Fruit fly (Drosophila melanogaster) whole organism, embryonic: ENCODE results near the gene CtBP.

Source experiments
- Atf6 ChIP-seq: fragments of 200-800 bp; sonication (Bioruptor generic); IDR thresholded peaks from 2 replicates; pipeline ENCODE4 v1.3.6; 2022; ENCODE audit warnings: missing biosample characterization, missing genetic modification characterization
- B-H2 ChIP-seq: fragments of 200-800 bp; sonication (Bioruptor generic); optimal IDR thresholded peaks from 2 replicates; lab custom pipeline; 2018; ENCODE audit warnings: missing biosample characterization, mild to moderate bottlenecking, missing genetic modification characterization
- CG10147 ChIP-seq: fragments of 200-800 bp; sonication (Bioruptor generic); optimal IDR thresholded peaks from 2 replicates; lab custom pipeline; 2019; ENCODE audit warnings: missing biosample characterization, mild to moderate bottlenecking, missing genetic modification characterization, moderate library complexity
- CG11456 ChIP-seq: fragments of 200-800 bp; sonication (Bioruptor generic); IDR thresholded peaks from 3 replicates; pipeline ENCODE4 v1.3.6; 2022; ENCODE audit warnings: missing biosample characterization, missing genetic modification characterization
- CG12391 ChIP-seq: fragments of 200-800 bp; sonication (Bioruptor generic); optimal IDR thresholded peaks from 3 replicates; lab custom pipeline; 2018; ENCODE audit warnings: missing biosample characterization, mild to moderate bottlenecking, missing genetic modification characterization, moderate library complexity
- CG12744 ChIP-seq: fragments of 200-800 bp; sonication (Bioruptor generic); optimal IDR thresholded peaks from 2 replicates; lab custom pipeline; 2016; ENCODE audit warnings: missing biosample characterization, missing genetic modification characterization
- CG15479 ChIP-seq: fragments of 200-800 bp; sonication (Bioruptor generic); optimal IDR thresholded peaks from 3 replicates; lab custom pipeline; 2019; ENCODE audit warnings: missing biosample characterization, mild to moderate bottlenecking, missing genetic modification characterization, moderate library complexity
- CG1603 ChIP-seq: fragments of 200-800 bp; sonication (Bioruptor generic); optimal IDR thresholded peaks from 2 replicates; lab custom pipeline; 2019; ENCODE audit warnings: missing biosample characterization, mild to moderate bottlenecking, missing genetic modification characterization, moderate library complexity
- CG16863 ChIP-seq: fragments of 200-800 bp; sonication (Bioruptor generic); optimal IDR thresholded peaks from 3 replicates; lab custom pipeline; 2016; ENCODE audit warnings: missing biosample characterization, missing genetic modification characterization
- CG18262 ChIP-seq: fragments of 200-800 bp; optimal IDR thresholded peaks from 3 replicates; lab custom pipeline; 2019; ENCODE audit warnings: missing biosample characterization, mild to moderate bottlenecking, missing genetic modification characterization, moderate library complexity
- CG30403 ChIP-seq: fragments of 200-800 bp; sonication (Bioruptor generic); optimal IDR thresholded peaks from 3 replicates; lab custom pipeline; 2016; ENCODE audit warnings: missing biosample characterization, missing genetic modification characterization
- CG31388 ChIP-seq: fragments of 200-800 bp; sonication (Bioruptor generic); optimal IDR thresholded peaks from 2 replicates; lab custom pipeline; 2016; ENCODE audit warnings: missing biosample characterization, missing genetic modification characterization
- CG33213 ChIP-seq: fragments of 200-800 bp; sonication (Bioruptor generic); optimal IDR thresholded peaks from 3 replicates; lab custom pipeline; 2016; ENCODE audit warnings: missing biosample characterization, missing genetic modification characterization
- CG34422 ChIP-seq: fragments of 200-800 bp; sonication (Bioruptor generic); IDR thresholded peaks from 3 replicates; pipeline ENCODE4 v1.3.6; 2022; ENCODE audit warnings: missing biosample characterization, missing genetic modification characterization
- CG4328 ChIP-seq: fragments of 200-800 bp; sonication (Bioruptor generic); optimal IDR thresholded peaks from 3 replicates; lab custom pipeline; 2017; ENCODE audit warnings: missing biosample characterization, missing genetic modification reagents, missing genetic modification characterization
- CG4360 ChIP-seq: fragments of 200-800 bp; sonication (Bioruptor generic); IDR thresholded peaks from 2 replicates; pipeline ENCODE4 v1.3.6; 2022; ENCODE audit warnings: missing biosample characterization, missing genetic modification characterization
- CG4820 ChIP-seq: fragments of 200-800 bp; sonication (Bioruptor generic); optimal IDR thresholded peaks from 3 replicates; lab custom pipeline; 2016; ENCODE audit warnings: missing biosample characterization, missing genetic modification characterization
- CG5245 ChIP-seq: fragments of 200-800 bp; sonication (Bioruptor generic); optimal IDR thresholded peaks from 3 replicates; lab custom pipeline; 2016; ENCODE audit warnings: missing biosample characterization, missing genetic modification characterization
- CG6272 ChIP-seq: fragments of 200-800 bp; sonication (Bioruptor generic); IDR thresholded peaks from 2 replicates; pipeline ENCODE4 v1.3.6; 2022; ENCODE audit warnings: missing biosample characterization, missing genetic modification characterization
- CG7839 ChIP-seq: fragments of 200-800 bp; sonication (Bioruptor generic); optimal IDR thresholded peaks from 3 replicates; lab custom pipeline; 2018; ENCODE audit warnings: missing biosample characterization, mild to moderate bottlenecking, missing genetic modification characterization, moderate library complexity
- CG8359 ChIP-seq: fragments of 200-800 bp; sonication (Bioruptor generic); optimal IDR thresholded peaks from 2 replicates; lab custom pipeline; 2017; ENCODE audit warnings: missing biosample characterization, mild to moderate bottlenecking, missing genetic modification characterization, borderline replicate concordance
- CG9215 ChIP-seq: fragments of 200-800 bp; sonication (Bioruptor generic); IDR thresholded peaks from 2 replicates; pipeline ENCODE4 v1.3.6; 2022; ENCODE audit warnings: missing biosample characterization, missing genetic modification characterization
- CG9727 ChIP-seq: fragments of 200-800 bp; sonication (Bioruptor generic); optimal IDR thresholded peaks from 3 replicates; lab custom pipeline; 2017; ENCODE audit warnings: missing biosample characterization, mild to moderate bottlenecking, missing genetic modification characterization
- Dbx ChIP-seq: fragments of 200-800 bp; sonication (Bioruptor generic); IDR thresholded peaks from 3 replicates; pipeline ENCODE4 v1.3.6; 2022; ENCODE audit warnings: missing biosample characterization, missing genetic modification characterization
- Dp ChIP-seq: fragments of 200-800 bp; sonication (Bioruptor generic); optimal IDR thresholded peaks from 2 replicates; lab custom pipeline; 2018; ENCODE audit warnings: missing biosample characterization, mild to moderate bottlenecking, missing genetic modification characterization, moderate library complexity
- HHEX ChIP-seq: fragments of 200-800 bp; sonication (Bioruptor generic); optimal IDR thresholded peaks from 3 replicates; lab custom pipeline; 2017; ENCODE audit warnings: missing biosample characterization, mild to moderate bottlenecking, missing genetic modification characterization, missing genetic modification reagents
- HLH3B ChIP-seq: fragments of 200-800 bp; sonication (Bioruptor generic); IDR thresholded peaks from 2 replicates; pipeline ENCODE4 v1.3.6; 2022; ENCODE audit warnings: missing biosample characterization, missing genetic modification characterization
- Sox100B ChIP-seq: fragments of 200-800 bp; sonication (Bioruptor generic); optimal IDR thresholded peaks from 3 replicates; lab custom pipeline; 2018; ENCODE audit warnings: missing biosample characterization, mild to moderate bottlenecking, missing genetic modification characterization
- Taf1 ChIP-seq: fragments of 200-800 bp; sonication (Bioruptor generic); IDR thresholded peaks from 2 replicates; pipeline ENCODE4 v1.3.6; 2022; ENCODE audit warnings: missing biosample characterization, missing genetic modification characterization
- ato ChIP-seq: fragments of 200-800 bp; sonication (Bioruptor generic); IDR thresholded peaks from 2 replicates; pipeline ENCODE4 v1.3.6; 2022; ENCODE audit warnings: missing biosample characterization, missing genetic modification characterization; ENCODE audit not compliant: partially characterized antibody
- bigmax ChIP-seq: fragments of 200-800 bp; sonication (Bioruptor generic); optimal IDR thresholded peaks from 2 replicates; lab custom pipeline; 2018; ENCODE audit warnings: missing biosample characterization, mild to moderate bottlenecking, missing genetic modification characterization
- bsh ChIP-seq, 2 experiments: fragments of 200-800 bp; sonication (Bioruptor generic); optimal IDR thresholded peaks; 2 replicates each; lab custom pipeline; 2017 to 2018; ENCODE audit warnings: mild to moderate bottlenecking in 2 of 2, missing biosample characterization in 2 of 2, missing genetic modification characterization in 2 of 2, moderate library complexity in 1 of 2
- chm ChIP-seq: fragments of 200-800 bp; sonication (Bioruptor generic); IDR thresholded peaks from 2 replicates; pipeline ENCODE4 v1.3.6; 2022; ENCODE audit warnings: missing biosample characterization, missing genetic modification characterization
- crol ChIP-seq: fragments of 200-800 bp; sonication (Bioruptor generic); IDR thresholded peaks from 2 replicates; pipeline ENCODE4 v1.3.6; 2022; ENCODE audit warnings: missing biosample characterization, missing genetic modification characterization
- crp ChIP-seq, 2 experiments: fragments of 200-800 bp; sonication (Bioruptor generic); optimal IDR thresholded peaks; 2 replicates in 1 of 2; 3 replicates in 1 of 2; lab custom pipeline; 2017; ENCODE audit warnings: missing biosample characterization in 2 of 2, missing genetic modification characterization in 2 of 2, mild to moderate bottlenecking in 1 of 2, moderate library complexity in 1 of 2
- dimm ChIP-seq: fragments of 200-800 bp; sonication (Bioruptor generic); IDR thresholded peaks from 2 replicates; pipeline ENCODE4 v1.3.6; 2022; ENCODE audit warnings: missing biosample characterization, missing genetic modification characterization
- eve ChIP-seq, 2 experiments: fragments of >200 bp; optimal IDR thresholded peaks; 2 replicates each; lab custom pipeline; 2017; ENCODE audit warnings: missing biosample characterization in 2 of 2, missing genetic modification characterization in 2 of 2
- fu2 ChIP-seq: fragments of 200-800 bp; sonication (Bioruptor generic); optimal IDR thresholded peaks from 2 replicates; lab custom pipeline; 2016; ENCODE audit warnings: missing biosample characterization, missing genetic modification characterization
- gfzf ChIP-seq: fragments of 200-800 bp; sonication (Bioruptor generic); optimal IDR thresholded peaks from 2 replicates; lab custom pipeline; 2016; ENCODE audit warnings: missing biosample characterization, mild to moderate bottlenecking, missing genetic modification characterization, moderate library complexity
- gro ChIP-seq: fragments of 200-800 bp; sonication (Bioruptor generic); optimal IDR thresholded peaks from 2 replicates; lab custom pipeline; 2016; ENCODE audit warnings: missing biosample characterization, missing genetic modification characterization
- maf-S ChIP-seq: fragments of 200-800 bp; sonication (Bioruptor generic); optimal IDR thresholded peaks from 2 replicates; lab custom pipeline; 2016; ENCODE audit warnings: missing biosample characterization, missing genetic modification characterization
- psq ChIP-seq: fragments of 200-800 bp; sonication (Bioruptor generic); optimal IDR thresholded peaks from 2 replicates; lab custom pipeline; 2017; ENCODE audit warnings: missing biosample characterization, missing genetic modification characterization
- pzg ChIP-seq: fragments of 200-800 bp; sonication (Bioruptor generic); optimal IDR thresholded peaks from 3 replicates; lab custom pipeline; 2018; ENCODE audit warnings: missing biosample characterization, mild to moderate bottlenecking, missing genetic modification characterization, moderate library complexity
- sens-2 ChIP-seq: fragments of 200-800 bp; sonication (Bioruptor generic); IDR thresholded peaks from 2 replicates; pipeline ENCODE4 v1.3.6; 2022; ENCODE audit warnings: missing biosample characterization, missing genetic modification characterization
- shn ChIP-seq: fragments of 200-800 bp; sonication (Bioruptor generic); optimal IDR thresholded peaks from 3 replicates; lab custom pipeline; 2016; ENCODE audit warnings: missing biosample characterization, missing genetic modification characterization
- tup ChIP-seq: fragments of 200-800 bp; sonication (Bioruptor generic); optimal IDR thresholded peaks from 2 replicates; lab custom pipeline; 2016; ENCODE audit warnings: missing biosample characterization, mild to moderate bottlenecking, missing genetic modification characterization, moderate library complexity
- twi ChIP-seq: fragments of 200-800 bp; optimal IDR thresholded peaks from 2 replicates; lab custom pipeline; 2019; ENCODE audit warnings: missing biosample characterization, mild to moderate bottlenecking, missing genetic modification characterization, moderate library complexity
- vfl ChIP-seq: fragments of 200-800 bp; sonication (Bioruptor generic); optimal IDR thresholded peaks from 2 replicates; lab custom pipeline; 2016; ENCODE audit warnings: missing biosample characterization, missing genetic modification characterization
- wdn ChIP-seq: fragments of 200-800 bp; sonication (Bioruptor generic); IDR thresholded peaks from 2 replicates; pipeline ENCODE4 v1.3.6; 2022; ENCODE audit warnings: missing biosample characterization, missing genetic modification characterization
- yki ChIP-seq: fragments of >200 bp; optimal IDR thresholded peaks from 3 replicates; lab custom pipeline; 2018

CtBP gene

dm6 chr3R:12985828-12986530, 25.5 kb upstream of the CtBP start, which contains the start of gene CG31342:
Gene CG31342 (plus strand): TSS chr3R:12986041.
- TF ChIP-seq Dp (GFP tag; lab: Kevin White, UChicago), result peak; percentile 3
- no peak for TF ChIP-seq fu2 (GFP tag; lab: Kevin White, UChicago)
- TF ChIP-seq tup (GFP tag; lab: Kevin White, UChicago), result no peak
- TF ChIP-seq CG11456 (GFP tag; lab: Robert Waterston, UW), result no peak
- TF ChIP-seq CG4328 (GFP tag; lab: Kevin White, UChicago), result peak; percentile 6
- TF ChIP-seq CG34422, result no peak
- no peak for TF ChIP-seq CG15479
- TF ChIP-seq twi (tag; lab: Kevin White, UChicago), result no peak
- TF ChIP-seq bsh (GFP tag; optimal IDR thresholded peaks at IDR 0.05; lab: Kevin White, UChicago), result peak in 1 of 2 experiments; percentile 62
- peak; percentile 43; the same call in 1 of the 3 replicates for TF ChIP-seq Dbx
- TF ChIP-seq Sox100B, result no peak
- no peak for TF ChIP-seq CG8359 (GFP tag; lab: Kevin White, UChicago)
- TF ChIP-seq HHEX, result no peak
- TF ChIP-seq CG4360 (GFP tag; lab: Robert Waterston, UW), result no peak
- no peak; the same call in 1 of the 2 replicates for TF ChIP-seq HLH3B (GFP tag; lab: Robert Waterston, UW)
- peak; percentile 30 for TF ChIP-seq gfzf (GFP tag; lab: Kevin White, UChicago)
- TF ChIP-seq bigmax, result no peak
- no peak for TF ChIP-seq CG5245
- peak; percentile 47 for TF ChIP-seq CG30403 (GFP tag; lab: Kevin White, UChicago)
- no peak for TF ChIP-seq yki (lab: Kevin White, UChicago)
- no peak for TF ChIP-seq sens-2
- TF ChIP-seq CG12391 (tag; lab: Kevin White, UChicago), result peak; percentile 72
- TF ChIP-seq CG6272 (GFP tag; lab: Robert Waterston, UW), result no peak
- TF ChIP-seq CG18262 (tag; lab: Kevin White, UChicago), result no peak
- TF ChIP-seq wdn (GFP tag; lab: Robert Waterston, UW), result no peak
- no peak for TF ChIP-seq psq (GFP tag; lab: Kevin White, UChicago)
- no peak for TF ChIP-seq gro
- no peak for TF ChIP-seq shn (GFP tag; lab: Kevin White, UChicago)
- TF ChIP-seq CG16863 (GFP tag; lab: Kevin White, UChicago), result no peak
- TF ChIP-seq B-H2 (GFP tag; lab: Kevin White, UChicago), result no peak
- no peak for TF ChIP-seq CG31388 (GFP tag; lab: Kevin White, UChicago)
- peak; percentile 23; the same call in 1 of the 2 replicates for TF ChIP-seq ato (GFP tag; lab: Robert Waterston, UW)
- TF ChIP-seq CG12744 (GFP tag; lab: Kevin White, UChicago), result no peak
- TF ChIP-seq Taf1 (GFP tag; lab: Robert Waterston, UW), result 0 out of 2 replicates have a peak, but pooled peaks have one; percentile 12
- TF ChIP-seq CG9727, result no peak
- no peak for TF ChIP-seq chm (GFP tag; lab: Robert Waterston, UW)
- TF ChIP-seq eve (GFP tag; optimal IDR thresholded peaks at IDR 0.05; lab: Kevin White, UChicago), result no peak
- TF ChIP-seq pzg, result peak; percentile 44
- TF ChIP-seq vfl, result no peak
- no peak for TF ChIP-seq crp (GFP tag; optimal IDR thresholded peaks at IDR 0.05; lab: Kevin White, UChicago)
- TF ChIP-seq maf-S, result no peak
- TF ChIP-seq crol (GFP tag; lab: Robert Waterston, UW), result no peak
- TF ChIP-seq Atf6 (GFP tag; lab: Robert Waterston, UW), result peak; percentile 27; the same call in 1 of the 2 replicates
- TF ChIP-seq dimm, result no peak
- no peak for TF ChIP-seq CG1603 (tag; lab: Kevin White, UChicago)
- no peak for TF ChIP-seq CG33213 (GFP tag; lab: Kevin White, UChicago)
- no peak for TF ChIP-seq CG7839 (tag; lab: Kevin White, UChicago)
- TF ChIP-seq CG9215 (GFP tag; lab: Robert Waterston, UW), result no peak
- TF ChIP-seq CG10147 (GFP tag; lab: Kevin White, UChicago), result no peak
- TF ChIP-seq CG4820 (GFP tag; lab: Kevin White, UChicago), result no peak
